Fruit fly (Drosophila melanogaster): ENCODE data around the gene S6k.

S6k gene

DNA sequence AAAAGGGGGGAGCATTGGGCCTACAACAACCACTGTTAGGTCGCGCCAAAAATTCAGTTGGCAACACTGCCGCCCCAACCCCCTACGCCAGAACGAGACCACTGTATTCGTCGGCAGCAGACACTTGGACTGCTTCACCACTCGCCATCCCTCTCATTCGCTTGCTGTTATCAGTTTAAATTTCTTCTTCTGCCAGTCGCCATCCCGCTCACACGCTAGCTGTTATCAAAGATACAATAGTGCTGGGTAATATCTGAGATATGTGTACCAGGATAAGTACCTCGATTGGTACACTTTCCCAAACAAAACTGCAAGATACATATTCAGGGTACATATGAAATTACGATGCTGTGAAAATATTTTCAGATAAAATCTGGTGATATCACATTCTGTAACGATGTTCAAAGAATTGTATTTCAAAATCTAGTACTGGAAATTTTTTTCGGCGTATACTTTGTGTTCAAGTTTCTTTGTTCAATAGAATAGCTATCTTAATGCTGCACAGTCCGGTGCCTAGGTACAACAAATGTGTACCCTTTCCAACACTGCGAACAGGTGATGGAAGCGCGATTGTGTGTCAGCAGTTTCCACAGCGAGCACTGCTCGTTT lies 39.8 kb downstream of the S6k start (continued):
- TF ChIP-seq luna (GFP tag; optimal IDR thresholded peaks at IDR 0.05) (peak; percentile 80), CG8388 (GFP tag; optimal IDR thresholded peaks at IDR 0.05) (peak; percentile 72), CG16815 (GFP tag; optimal IDR thresholded peaks at IDR 0.05) (peak; percentile 71), CG8281 (tag; optimal IDR thresholded peaks at IDR 0.05) (no peak), gcm2 (GFP tag; optimal IDR thresholded peaks at IDR 0.05) (peak; percentile 65), psq (GFP tag; optimal IDR thresholded peaks at IDR 0.05) (no peak), CG17568 (GFP tag; optimal IDR thresholded peaks at IDR 0.05) (no peak), CG6689 (GFP tag; IDR thresholded peaks at IDR 0.05) (peak; percentile 62), Vsx1 (GFP tag; optimal IDR thresholded peaks at IDR 0.05) (no peak), abd-A (tag; optimal IDR thresholded peaks at IDR 0.05) (no peak), CG6813 (GFP tag; optimal IDR thresholded peaks at IDR 0.05) (peak; percentile 59), jigr1 (GFP tag; IDR thresholded peaks at IDR 0.05) (no peak), CG33557 (GFP tag; optimal IDR thresholded peaks at IDR 0.05) (peak; percentile 86), chn (GFP tag; optimal IDR thresholded peaks at IDR 0.05) (peak; percentile 81), CG10321 (GFP tag; IDR thresholded peaks at IDR 0.05) (peak; percentile 100), slp2 (GFP tag; optimal IDR thresholded peaks at IDR 0.05) (peak; percentile 82), Camta (GFP tag; optimal IDR thresholded peaks at IDR 0.05) (peak; percentile 83), trem (tag; optimal IDR thresholded peaks at IDR 0.05) (peak; percentile 64), nerfin-1 (tag; optimal IDR thresholded peaks at IDR 0.05) (peak; percentile 85), stc (GFP tag; IDR thresholded peaks at IDR 0.05) (peak; percentile 46; the same call in 1 of the 2 replicates), corto (GFP tag; optimal IDR thresholded peaks at IDR 0.05) (peak; percentile 65), ATbp (GFP tag; optimal IDR thresholded peaks at IDR 0.05) (no peak), croc (GFP tag; conservative IDR thresholded peaks at IDR 0.05) (peak; percentile 48), CG12071 (GFP tag; optimal IDR thresholded peaks at IDR 0.05) (no peak), da (GFP tag; optimal IDR thresholded peaks at IDR 0.05) (peak; percentile 78), NFAT (GFP tag; IDR thresholded peaks at IDR 0.05) (peak; percentile 46; the same call in 1 of the 2 replicates), pum (GFP tag; optimal IDR thresholded peaks at IDR 0.05) (peak; percentile 79), Fer2 (tag; optimal IDR thresholded peaks at IDR 0.05) (peak; percentile 79), Fer3 (tag; optimal IDR thresholded peaks at IDR 0.05) (peak; percentile 85), D19A (tag; optimal IDR thresholded peaks at IDR 0.05) (no peak), insv (GFP tag; optimal IDR thresholded peaks at IDR 0.05) (peak in 1 of 2 experiments; percentile 75), D (optimal IDR thresholded peaks at IDR 0.05) (no peak), D (GFP tag; optimal IDR thresholded peaks at IDR 0.05) (peak; percentile 74), CG17612 (GFP tag; IDR thresholded peaks at IDR 0.05) (peak; percentile 58), repo (GFP tag; optimal IDR thresholded peaks at IDR 0.05) (peak; percentile 64), Mrtf (GFP tag; IDR thresholded peaks at IDR 0.05) (peak; percentile 43; the same call in 1 of the 3 replicates), CG6272 (GFP tag; IDR thresholded peaks at IDR 0.05) (no peak), CG1792 (GFP tag; optimal IDR thresholded peaks at IDR 0.05) (peak; percentile 77), phol (tag; optimal IDR thresholded peaks at IDR 0.05) (peak; percentile 87), Ptx1 (GFP tag; IDR thresholded peaks at IDR 0.05) (peak; percentile 69), CG4282 (GFP tag; optimal IDR thresholded peaks at IDR 0.05) (peak; percentile 49), br (optimal IDR thresholded peaks at IDR 0.05) (no peak), Opbp (GFP tag; IDR thresholded peaks at IDR 0.05; ENCODE audit: partially characterized antibody) (peak; percentile 48; the same call in 2 of the 3 replicates), CG14441 (GFP tag; IDR thresholded peaks at IDR 0.05) (peak; percentile 77), unpg (GFP tag; optimal IDR thresholded peaks at IDR 0.05) (peak; percentile 87), CG2712 (tag; optimal IDR thresholded peaks at IDR 0.05) (peak; percentile 87), onecut (GFP tag; IDR thresholded peaks at IDR 0.05) (no peak; the same call in 1 of the 2 replicates), Neu2 (GFP tag; optimal IDR thresholded peaks at IDR 0.05; ENCODE audit: borderline replicate concordance) (no peak), CG6654 (GFP tag; optimal IDR thresholded peaks at IDR 0.05) (peak; percentile 52), HHEX (GFP tag; optimal IDR thresholded peaks at IDR 0.05) (peak; percentile 80)

Measured in whole organism, embryonic.